Worm (Caenorhabditis elegans) whole organism, young adult: ENCODE measurements around the gene gcy-9.
A peak's percentile ranks its signal among the peaks of the same experiment; 100 is the strongest.

Source experiments
- B0336.3 ChIP-seq: fragments of 200-800 bp; sonication (Bioruptor generic); IDR thresholded peaks from 2 replicates; pipeline ENCODE4 v1.3.6; 2022; ENCODE audit warnings: missing genetic modification characterization, missing compliant biosample characterization
- C06A6.2 ChIP-seq: fragments of 200-800 bp; sonication (Bioruptor generic); conservative IDR thresholded peaks from 2 replicates; pipeline ENCODE4 v1.3.6; 2022; ENCODE audit warnings: missing genetic modification characterization, missing compliant biosample characterization
- C17E4.6 ChIP-seq: fragments of 200-800 bp; sonication (Bioruptor generic); IDR thresholded peaks from 2 replicates; pipeline ENCODE4 v1.3.6; 2022; ENCODE audit warnings: missing genetic modification reagents, missing genetic modification characterization, missing compliant biosample characterization
- D2030.7 ChIP-seq: fragments of 200-800 bp; sonication (Bioruptor generic); IDR thresholded peaks from 2 replicates; pipeline ENCODE4 v1.3.6; 2022; ENCODE audit warnings: missing genetic modification reagents, missing genetic modification characterization, missing compliant biosample characterization
- F10E7.11 ChIP-seq: sonication (generic microtip); optimal IDR thresholded peaks from 2 replicates; lab custom pipeline; 2017; ENCODE audit warnings: mild to moderate bottlenecking, missing genetic modification characterization, moderate library complexity, missing compliant biosample characterization
- F23B12.7 ChIP-seq: sonication (generic microtip); optimal IDR thresholded peaks from 2 replicates; lab custom pipeline; 2017; ENCODE audit warnings: missing genetic modification characterization, mild to moderate bottlenecking, missing compliant biosample characterization, antibody characterized with exemption, moderate library complexity; ENCODE audit not compliant: insufficient read depth
- K11D2.4 ChIP-seq: fragments of 200-800 bp; sonication (Bioruptor generic); IDR thresholded peaks from 2 replicates; pipeline ENCODE4 v1.3.6; 2022; ENCODE audit warnings: missing genetic modification reagents, missing genetic modification characterization, missing compliant biosample characterization
- Y56A3A.18 ChIP-seq: fragments of 200-800 bp; sonication (Bioruptor generic); IDR thresholded peaks from 2 replicates; pipeline ENCODE4 v1.3.6; 2022; ENCODE audit warnings: missing genetic modification reagents, missing genetic modification characterization, missing compliant biosample characterization
- Y67H2A.10 ChIP-seq: fragments of 200-800 bp; sonication (Bioruptor generic); conservative IDR thresholded peaks from 2 replicates; pipeline ENCODE4 v1.3.6; 2022; ENCODE audit warnings: missing genetic modification reagents, missing genetic modification characterization, missing compliant biosample characterization
- Y79H2A.3 ChIP-seq: fragments of 200-800 bp; sonication (Bioruptor generic); conservative IDR thresholded peaks from 2 replicates; pipeline ENCODE4 v1.3.6; 2022; ENCODE audit warnings: missing genetic modification reagents, missing genetic modification characterization, missing compliant biosample characterization
- ZK185.1 ChIP-seq: sonication (generic microtip); optimal IDR thresholded peaks from 2 replicates; lab custom pipeline; 2016; ENCODE audit warnings: mild to moderate bottlenecking, missing genetic modification characterization, missing compliant biosample characterization; ENCODE audit not compliant: poor library complexity, severe bottlenecking
- ama-1 ChIP-seq, 3 experiments: fragments of 150-350 bp in 1 of 3; sonication (generic microtip) in 2 of 3; optimal IDR thresholded peaks; 2 replicates each; lab custom pipeline; 2014 to 2018; ENCODE audit warnings: missing biosample characterization in 2 of 3, missing genetic modification characterization in 2 of 3, missing genetic modification reagents in 2 of 3
- aptf-3 ChIP-seq: fragments of 200-800 bp; sonication (Bioruptor generic); IDR thresholded peaks from 2 replicates; pipeline ENCODE4 v1.3.6; 2022; ENCODE audit warnings: missing genetic modification characterization, missing compliant biosample characterization
- atf-7 ChIP-seq: sonication (generic microtip); optimal IDR thresholded peaks from 2 replicates; lab custom pipeline; 2017; ENCODE audit warnings: mild to moderate bottlenecking, missing genetic modification characterization, missing compliant biosample characterization
- athp-1 ChIP-seq: sonication (generic microtip); optimal IDR thresholded peaks from 2 replicates; lab custom pipeline; 2017; ENCODE audit warnings: mild to moderate bottlenecking, missing genetic modification characterization, missing compliant biosample characterization
- chd-7 ChIP-seq: sonication (generic microtip); optimal IDR thresholded peaks from 2 replicates; lab custom pipeline; 2016; ENCODE audit warnings: mild to moderate bottlenecking, missing genetic modification characterization, moderate library complexity, missing compliant biosample characterization
- dox-1 ChIP-seq: fragments of 200-800 bp; sonication (Bioruptor generic); IDR thresholded peaks from 2 replicates; pipeline ENCODE4 v1.3.6; 2022; ENCODE audit warnings: missing genetic modification reagents, missing genetic modification characterization, missing compliant biosample characterization
- efl-1 ChIP-seq: fragments of 150-350 bp; optimal IDR thresholded peaks from 2 replicates; lab custom pipeline; 2014; ENCODE audit warnings: missing biosample characterization, missing genetic modification reagents, missing genetic modification characterization
- fkh-3 ChIP-seq: sonication (generic microtip); optimal IDR thresholded peaks from 2 replicates; lab custom pipeline; 2016; ENCODE audit warnings: mild to moderate bottlenecking, missing genetic modification characterization, missing compliant biosample characterization
- gei-17 ChIP-seq: fragments of 200-800 bp; sonication (Bioruptor generic); optimal IDR thresholded peaks from 2 replicates; lab custom pipeline; 2018; ENCODE audit warnings: mild to moderate bottlenecking, missing genetic modification characterization, missing compliant biosample characterization
- hrde-1 ChIP-seq: sonication (generic microtip); optimal IDR thresholded peaks from 2 replicates; lab custom pipeline; 2016; ENCODE audit warnings: missing genetic modification characterization, mild to moderate bottlenecking, missing compliant biosample characterization, moderate library complexity, missing genotype, missing genetic modification reagents, borderline replicate concordance
- hsf-1 ChIP-seq: fragments of 200-800 bp; sonication (Bioruptor generic); IDR thresholded peaks from 2 replicates; pipeline ENCODE4 v1.3.6; 2022; ENCODE audit warnings: missing genetic modification reagents, missing genetic modification characterization, missing compliant biosample characterization
- let-607 ChIP-seq, 2 experiments: fragments of 200-800 bp in 1 of 2; sonication (Bioruptor generic) in 1 of 2; sonication (generic microtip) in 1 of 2; optimal IDR thresholded peaks; 2 replicates each; lab custom pipeline; 2016 to 2018; ENCODE audit warnings: mild to moderate bottlenecking in 2 of 2, missing compliant biosample characterization in 2 of 2, missing genetic modification characterization in 2 of 2, moderate library complexity in 2 of 2, missing genotype in 1 of 2
- madf-10 ChIP-seq: sonication (generic microtip); optimal IDR thresholded peaks from 2 replicates; lab custom pipeline; 2016; ENCODE audit warnings: mild to moderate bottlenecking, missing genetic modification characterization, missing compliant biosample characterization
- madf-6 ChIP-seq: fragments of 200-800 bp; sonication (Bioruptor generic); IDR thresholded peaks from 2 replicates; pipeline ENCODE4 v1.3.6; 2022; ENCODE audit warnings: missing genetic modification reagents, missing genetic modification characterization, missing compliant biosample characterization
- madf-8 ChIP-seq: fragments of 200-800 bp; sonication (Bioruptor generic); conservative IDR thresholded peaks from 2 replicates; pipeline ENCODE4 v1.3.6; 2022; ENCODE audit warnings: missing genetic modification reagents, missing genetic modification characterization, missing compliant biosample characterization
- nhr-179 ChIP-seq: sonication (generic microtip); optimal IDR thresholded peaks from 2 replicates; lab custom pipeline; 2016; ENCODE audit warnings: mild to moderate bottlenecking, missing genetic modification characterization, missing compliant biosample characterization
- nhr-80 ChIP-seq: sonication (generic microtip); optimal IDR thresholded peaks from 2 replicates; lab custom pipeline; 2016; ENCODE audit warnings: missing genetic modification characterization, missing compliant biosample characterization
- snpc-1.3 ChIP-seq: sonication (generic microtip); optimal IDR thresholded peaks from 2 replicates; lab custom pipeline; 2017; ENCODE audit warnings: missing genetic modification characterization, mild to moderate bottlenecking, missing compliant biosample characterization, antibody characterized with exemption, moderate library complexity, missing genotype, missing genetic modification reagents; ENCODE audit not compliant: insufficient read depth
- snpc-3.4 ChIP-seq: sonication (generic microtip); optimal IDR thresholded peaks from 2 replicates; lab custom pipeline; 2017; ENCODE audit warnings: missing genetic modification characterization, mild to moderate bottlenecking, missing compliant biosample characterization, antibody characterized with exemption, moderate library complexity, missing genotype, missing genetic modification reagents
- unc-62 ChIP-seq: fragments of 150-350 bp; optimal IDR thresholded peaks from 2 replicates; lab custom pipeline; 2014; ENCODE audit warnings: missing biosample characterization, missing genetic modification reagents, missing genetic modification characterization
- ztf-25 ChIP-seq: fragments of 200-800 bp; sonication (Bioruptor generic); IDR thresholded peaks from 2 replicates; pipeline ENCODE4 v1.3.6; 2022; ENCODE audit warnings: missing genetic modification reagents, missing genetic modification characterization, missing compliant biosample characterization
- ztf-3 ChIP-seq: fragments of 200-800 bp; sonication (Bioruptor generic); optimal IDR thresholded peaks from 2 replicates; lab custom pipeline; 2018; ENCODE audit warnings: mild to moderate bottlenecking, missing genetic modification characterization, missing compliant biosample characterization

The gcy-9 gene

DNA sequence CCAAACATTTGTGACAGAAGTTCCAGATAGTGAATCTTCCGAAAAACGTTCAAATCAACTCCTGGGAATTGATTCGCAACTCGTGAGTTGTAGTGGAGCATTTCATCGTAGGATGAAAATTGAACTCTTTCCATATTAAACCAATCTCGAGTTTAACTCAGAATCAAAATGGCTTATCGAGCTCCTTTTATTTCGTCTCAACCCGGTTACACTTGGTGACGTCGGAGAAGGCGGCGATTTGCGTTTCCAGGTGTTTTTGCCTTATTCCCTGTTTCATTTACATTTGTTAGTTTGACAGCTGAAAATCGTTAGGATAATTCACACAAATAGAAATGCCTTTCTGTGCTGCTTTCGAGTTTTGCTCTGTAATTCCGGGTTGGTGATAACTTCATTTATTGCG lies 37.8 kb upstream of the gcy-9 start, which contains the start of gene F42E11.3:
Gene F42E11.3, minus strand, starts transcription at position 101 of the 400 bp plus-strand sequence.
- no peak for TF ChIP-seq chd-7 (tag; lab: Kevin White, UChicago)

DNA sequence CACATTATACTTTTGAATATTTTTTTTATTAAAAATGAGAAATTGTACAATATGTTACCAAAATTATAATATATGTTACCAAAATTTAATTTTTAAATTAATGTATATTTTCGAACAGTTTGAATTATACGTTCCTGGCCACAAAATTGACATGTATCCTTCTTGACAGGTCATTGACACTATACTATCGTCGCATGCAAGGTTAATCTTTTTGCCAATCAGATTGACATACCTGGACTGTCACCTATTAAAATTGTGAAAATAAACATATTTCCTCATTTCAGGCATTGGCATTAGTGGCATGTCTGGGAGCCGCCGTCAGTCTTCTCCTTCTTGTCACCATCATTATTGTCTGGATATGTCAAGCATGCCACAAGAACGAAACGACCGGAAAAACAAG lies 32.4 kb upstream of the gcy-9 start:
- TF ChIP-seq C17E4.6 (GFP tag; lab: Robert Waterston, UW) (no peak), nhr-80 (tag; lab: Kevin White, UChicago) (peak; percentile 55), let-607 (tag; optimal IDR thresholded peaks at IDR 0.05; lab: Kevin White, UChicago) (peak in 1 of 2 experiments; percentile 39), C06A6.2 (GFP tag; lab: Robert Waterston, UW) (no peak)

DNA sequence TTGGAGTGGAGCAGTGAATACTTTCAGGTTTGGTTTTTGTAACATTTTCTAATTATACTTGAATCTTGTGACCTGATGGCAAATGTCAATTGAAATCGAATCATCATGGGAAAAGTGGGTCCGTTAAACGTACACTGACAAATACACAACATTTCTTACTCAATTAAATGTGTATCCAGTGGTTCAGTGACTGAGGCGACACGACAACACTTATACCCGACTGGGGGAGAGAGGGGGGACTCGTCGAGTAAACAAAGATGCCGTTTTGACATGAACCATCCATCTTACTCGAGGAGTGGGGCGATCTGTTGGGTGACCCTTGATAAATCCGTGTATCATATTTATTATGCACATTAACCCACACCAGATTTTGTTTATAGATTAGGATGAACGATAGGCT lies 31.2 kb upstream of the gcy-9 start:
- TF ChIP-seq dox-1 (GFP tag; lab: Robert Waterston, UW) = no peak
- TF ChIP-seq hrde-1 (tag; lab: Kevin White, UChicago) = no peak
- no peak for TF ChIP-seq atf-7
- no peak for TF ChIP-seq nhr-179
- TF ChIP-seq F10E7.11 (tag; lab: Kevin White, UChicago) = no peak
- TF ChIP-seq Y67H2A.10 (GFP tag; lab: Robert Waterston, UW) = no peak
- TF ChIP-seq efl-1 (GFP tag; lab: Kevin White, UChicago) = no peak
- TF ChIP-seq ZK185.1 (tag; lab: Kevin White, UChicago) = no peak
- no peak for TF ChIP-seq aptf-3 (GFP tag; lab: Robert Waterston, UW)
- TF ChIP-seq fkh-3 (tag; lab: Kevin White, UChicago) = no peak
- no peak for TF ChIP-seq madf-10 (tag; lab: Kevin White, UChicago)
- TF ChIP-seq F23B12.7 (tag; lab: Kevin White, UChicago) = no peak
- no peak for TF ChIP-seq unc-62 (GFP tag; lab: Kevin White, UChicago)
- no peak for TF ChIP-seq ztf-3 (GFP tag; lab: Kevin White, UChicago)
- no peak for TF ChIP-seq madf-8 (GFP tag; lab: Robert Waterston, UW)
- TF ChIP-seq athp-1 (tag; lab: Kevin White, UChicago) = no peak
- no peak for TF ChIP-seq Y79H2A.3 (GFP tag; lab: Robert Waterston, UW)
- TF ChIP-seq Y56A3A.18 (GFP tag; lab: Robert Waterston, UW) = no peak
- TF ChIP-seq, all 124 proteins: peak for 0

DNA sequence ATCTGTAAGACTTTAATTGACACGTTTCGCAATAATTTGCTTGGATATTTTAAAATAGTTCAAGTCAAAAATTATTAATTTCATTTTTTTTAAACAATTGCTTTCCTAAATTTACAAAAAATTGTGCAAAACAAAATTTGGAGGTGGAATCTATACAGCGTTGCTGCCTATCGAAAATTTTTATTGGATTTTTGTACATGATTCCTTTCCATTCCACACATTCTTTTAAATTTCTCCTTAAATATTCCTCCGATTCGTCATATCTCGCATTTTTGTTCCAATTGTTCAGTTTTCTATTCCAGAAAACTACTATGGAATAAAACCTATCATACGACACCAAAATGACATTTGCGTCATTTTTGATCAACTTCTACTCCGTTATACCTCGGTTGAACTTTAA lies 30.7 kb upstream of the gcy-9 start, which contains the start of gene ttyh-1:
Gene ttyh-1, plus strand, starts transcription at position 301 of the 400 bp plus-strand sequence.
- no peak for TF ChIP-seq gei-17 (GFP tag; lab: Kevin White, UChicago)
- TF ChIP-seq D2030.7 (GFP tag; lab: Robert Waterston, UW) = no peak
- TF ChIP-seq hsf-1 (GFP tag; lab: Robert Waterston, UW) = no peak
- TF ChIP-seq ama-1 (optimal IDR thresholded peaks at IDR 0.05; lab: Kevin White, UChicago) = no peak
- TF ChIP-seq ama-1 (GFP tag; optimal IDR thresholded peaks at IDR 0.05; lab: Kevin White, UChicago) = no peak
- no peak for TF ChIP-seq snpc-1.3 (tag; lab: Kevin White, UChicago)
- TF ChIP-seq ztf-25 (GFP tag; lab: Robert Waterston, UW) = no peak
- no peak for TF ChIP-seq madf-6
- no peak for TF ChIP-seq K11D2.4 (GFP tag; lab: Robert Waterston, UW)
- TF ChIP-seq B0336.3 (GFP tag; lab: Robert Waterston, UW) = no peak
- TF ChIP-seq Y67H2A.10 (GFP tag; lab: Robert Waterston, UW) = no peak
- TF ChIP-seq snpc-3.4 (tag; lab: Kevin White, UChicago) = no peak
- TF ChIP-seq, all 124 proteins: peak for 0
